Worm (Caenorhabditis elegans) whole organism, L4 larva: ENCODE measurements around the gene C56C10.9.

ENCODE experiments used
- D1046.2 ChIP-seq: fragments of 200-800 bp; sonication (Bioruptor generic); IDR thresholded peaks from 2 replicates; pipeline ENCODE4 v1.3.6; 2022; ENCODE audit warnings: missing genetic modification characterization, missing compliant biosample characterization
- F49E8.2 ChIP-seq: sonication (generic microtip); optimal IDR thresholded peaks from 2 replicates; lab custom pipeline; 2016; ENCODE audit warnings: missing compliant biosample characterization, mild to moderate bottlenecking, missing genetic modification characterization, borderline replicate concordance
- R02D3.7 ChIP-seq: fragments of 150-350 bp; sonication (generic microtip); optimal IDR thresholded peaks from 3 replicates; lab custom pipeline; 2014; ENCODE audit warnings: missing biosample characterization, missing genetic modification characterization
- T26A8.4 ChIP-seq: fragments of 200-800 bp; sonication (Bioruptor generic); IDR thresholded peaks from 2 replicates; pipeline ENCODE4 v1.3.6; 2022; ENCODE audit warnings: missing genetic modification characterization, missing compliant biosample characterization
- Y105C5A.15 ChIP-seq: fragments of 200-800 bp; sonication (Bioruptor generic); IDR thresholded peaks from 2 replicates; pipeline ENCODE4 v1.3.6; 2022; ENCODE audit warnings: missing genetic modification characterization, missing compliant biosample characterization
- ZK337.2 ChIP-seq: fragments of 200-800 bp; sonication (Bioruptor generic); IDR thresholded peaks from 2 replicates; pipeline ENCODE4 v1.3.6; 2022; ENCODE audit warnings: missing genetic modification reagents, missing genetic modification characterization, missing compliant biosample characterization
- aly-2 ChIP-seq: sonication (generic microtip); optimal IDR thresholded peaks from 2 replicates; lab custom pipeline; 2018; ENCODE audit warnings: missing biosample characterization, missing genetic modification characterization
- ama-1 ChIP-seq: fragments of 150-350 bp; optimal IDR thresholded peaks from 2 replicates; lab custom pipeline; 2014; ENCODE audit warnings: inconsistent platforms, mixed read lengths
- arid-1 ChIP-seq: fragments of 200-800 bp; sonication (Bioruptor generic); conservative IDR thresholded peaks from 2 replicates; pipeline ENCODE4 v1.3.6; 2022; ENCODE audit warnings: missing genetic modification reagents, missing genetic modification characterization, missing compliant biosample characterization
- attf-4 ChIP-seq: sonication (generic microtip); optimal IDR thresholded peaks from 3 replicates; lab custom pipeline; 2017; ENCODE audit warnings: missing biosample characterization, missing genetic modification characterization
- ceh-20 ChIP-seq: fragments of 200-800 bp; sonication (Bioruptor generic); IDR thresholded peaks from 2 replicates; pipeline ENCODE4 v1.3.6; 2022; ENCODE audit warnings: missing genetic modification reagents, missing genetic modification characterization, missing compliant biosample characterization
- ceh-32 ChIP-seq: sonication (generic microtip); optimal IDR thresholded peaks from 2 replicates; lab custom pipeline; 2016; ENCODE audit warnings: mild to moderate bottlenecking, missing genetic modification characterization, missing compliant biosample characterization; ENCODE audit not compliant: poor library complexity
- ceh-44 ChIP-seq: fragments of 200-800 bp; sonication (Bioruptor generic); IDR thresholded peaks from 2 replicates; pipeline ENCODE4 v1.3.6; 2022; ENCODE audit warnings: missing genetic modification reagents, missing genetic modification characterization, missing compliant biosample characterization
- ces-1 ChIP-seq: fragments of 150-350 bp; sonication (generic microtip); optimal IDR thresholded peaks from 4 replicates; lab custom pipeline; 2014; ENCODE audit warnings: missing biosample characterization, missing genetic modification reagents, missing genetic modification characterization
- ctbp-1 ChIP-seq: fragments of 200-800 bp; sonication (Bioruptor generic); IDR thresholded peaks from 2 replicates; pipeline ENCODE4 v1.3.6; 2022; ENCODE audit warnings: missing genetic modification reagents, missing genetic modification characterization, missing compliant biosample characterization
- daf-12 ChIP-seq: fragments of 150-350 bp; optimal IDR thresholded peaks from 2 replicates; lab custom pipeline; 2014; ENCODE audit warnings: missing biosample characterization, missing genetic modification reagents, missing genetic modification characterization
- daf-16 ChIP-seq, 3 experiments: sonication (generic microtip); optimal IDR thresholded peaks; 2 replicates each; lab custom pipeline; 2016 to 2017; ENCODE audit warnings: missing genetic modification characterization in 3 of 3, missing genetic modification reagents in 3 of 3, mild to moderate bottlenecking in 2 of 3, missing compliant biosample characterization in 2 of 3, missing biosample characterization in 1 of 3, moderate library complexity in 1 of 3
- dmd-6 ChIP-seq: fragments of 200-800 bp; sonication (Bioruptor generic); IDR thresholded peaks from 2 replicates; pipeline ENCODE4 v1.3.6; 2022; ENCODE audit warnings: missing genetic modification reagents, missing genetic modification characterization, missing compliant biosample characterization
- dmd-8 ChIP-seq: fragments of 200-800 bp; sonication (Bioruptor generic); IDR thresholded peaks from 2 replicates; pipeline ENCODE4 v1.3.6; 2022; ENCODE audit warnings: missing genetic modification characterization, missing compliant biosample characterization
- dpl-1 ChIP-seq: fragments of 150-350 bp; optimal IDR thresholded peaks from 2 replicates; lab custom pipeline; 2014; ENCODE audit warnings: missing biosample characterization, missing genetic modification reagents, missing genetic modification characterization
- duxl-1 ChIP-seq: sonication (generic microtip); optimal IDR thresholded peaks from 2 replicates; lab custom pipeline; 2016; ENCODE audit warnings: mild to moderate bottlenecking, missing genetic modification characterization, moderate library complexity, missing compliant biosample characterization; ENCODE audit not compliant: poor library complexity
- dve-1 ChIP-seq: sonication (generic microtip); optimal IDR thresholded peaks from 2 replicates; lab custom pipeline; 2017; ENCODE audit warnings: antibody characterized with exemption, mild to moderate bottlenecking, missing genetic modification characterization, missing compliant biosample characterization; ENCODE audit not compliant: insufficient read depth
- fkh-10 ChIP-seq: fragments of 150-350 bp; optimal IDR thresholded peaks from 2 replicates; lab custom pipeline; 2014; ENCODE audit warnings: missing biosample characterization, missing genetic modification reagents, missing genetic modification characterization
- gei-8 ChIP-seq: fragments of 200-800 bp; sonication (Bioruptor generic); optimal IDR thresholded peaks from 2 replicates; lab custom pipeline; 2018; ENCODE audit warnings: mild to moderate bottlenecking, missing genetic modification characterization, missing compliant biosample characterization
- hlh-11 ChIP-seq: fragments of 200-800 bp; sonication (Bioruptor generic); optimal IDR thresholded peaks from 2 replicates; lab custom pipeline; 2018; ENCODE audit warnings: mild to moderate bottlenecking, missing genetic modification characterization, missing compliant biosample characterization
- hlh-30 ChIP-seq: sonication (generic microtip); optimal IDR thresholded peaks from 2 replicates; lab custom pipeline; 2017; ENCODE audit warnings: antibody characterized with exemption, mild to moderate bottlenecking, missing genetic modification characterization, missing compliant biosample characterization; ENCODE audit not compliant: insufficient read depth
- jun-1 ChIP-seq: fragments of 150-350 bp; optimal IDR thresholded peaks from 2 replicates; lab custom pipeline; 2014; ENCODE audit warnings: missing biosample characterization, missing genetic modification reagents, missing genetic modification characterization
- lim-7 ChIP-seq: fragments of 200-800 bp; sonication (Bioruptor generic); IDR thresholded peaks from 2 replicates; pipeline ENCODE4 v1.3.6; 2022; ENCODE audit warnings: missing genetic modification characterization, missing compliant biosample characterization
- lin-15B ChIP-seq: fragments of 150-350 bp; sonication (generic microtip); optimal IDR thresholded peaks from 3 replicates; lab custom pipeline; 2014; ENCODE audit warnings: missing biosample characterization, missing genetic modification characterization
- lin-39 ChIP-seq: fragments of 150-350 bp; optimal IDR thresholded peaks from 2 replicates; lab custom pipeline; 2014; ENCODE audit warnings: missing biosample characterization, missing genetic modification reagents, missing genetic modification characterization
- madf-9 ChIP-seq: fragments of 200-800 bp; sonication (Bioruptor generic); conservative IDR thresholded peaks from 2 replicates; pipeline ENCODE4 v1.3.6; 2022; ENCODE audit warnings: missing genetic modification reagents, missing genetic modification characterization, missing compliant biosample characterization
- mdt-29 ChIP-seq: fragments of 200-800 bp; sonication (Bioruptor generic); IDR thresholded peaks from 2 replicates; pipeline ENCODE4 v1.3.6; 2022; ENCODE audit warnings: missing genetic modification reagents, missing genetic modification characterization, missing compliant biosample characterization
- mep-1 ChIP-seq: fragments of 150-350 bp; sonication (generic microtip); optimal IDR thresholded peaks from 3 replicates; lab custom pipeline; 2014; ENCODE audit warnings: missing biosample characterization, missing genetic modification characterization
- mes-2 ChIP-seq: sonication (generic microtip); optimal IDR thresholded peaks from 2 replicates; lab custom pipeline; 2016; ENCODE audit warnings: missing genotype, mild to moderate bottlenecking, missing genetic modification characterization, missing compliant biosample characterization; ENCODE audit not compliant: poor library complexity, severe bottlenecking
- nhr-10 ChIP-seq: fragments of 150-350 bp; optimal IDR thresholded peaks from 2 replicates; lab custom pipeline; 2014; ENCODE audit warnings: missing biosample characterization, missing genetic modification characterization
- nhr-111 ChIP-seq: fragments of 200-800 bp; sonication (Bioruptor generic); optimal IDR thresholded peaks from 2 replicates; lab custom pipeline; 2018; ENCODE audit warnings: mild to moderate bottlenecking, missing genetic modification characterization, missing compliant biosample characterization
- nhr-25 ChIP-seq: sonication (generic microtip); optimal IDR thresholded peaks from 2 replicates; lab custom pipeline; 2017; ENCODE audit warnings: missing genetic modification characterization, mild to moderate bottlenecking, missing compliant biosample characterization, antibody characterized with exemption, moderate library complexity, borderline replicate concordance; ENCODE audit not compliant: insufficient read depth
- nhr-28 ChIP-seq: fragments of 150-350 bp; optimal IDR thresholded peaks from 2 replicates; lab custom pipeline; 2014; ENCODE audit warnings: missing biosample characterization, missing genetic modification characterization
- nhr-41 ChIP-seq: fragments of 200-800 bp; sonication (Bioruptor generic); IDR thresholded peaks from 2 replicates; pipeline ENCODE4 v1.3.6; 2022; ENCODE audit warnings: missing genetic modification reagents, missing genetic modification characterization, missing compliant biosample characterization
- nhr-42 ChIP-seq: fragments of 200-800 bp; sonication (Bioruptor generic); IDR thresholded peaks from 2 replicates; pipeline ENCODE4 v1.3.6; 2022; ENCODE audit warnings: missing genetic modification characterization, missing compliant biosample characterization
- nhr-48 ChIP-seq: sonication (generic microtip); optimal IDR thresholded peaks from 2 replicates; lab custom pipeline; 2016; ENCODE audit warnings: mild to moderate bottlenecking, missing genetic modification characterization, missing compliant biosample characterization
- set-16 ChIP-seq: fragments of 200-800 bp; sonication (Bioruptor generic); IDR thresholded peaks from 2 replicates; pipeline ENCODE4 v1.3.6; 2022; ENCODE audit warnings: missing genetic modification reagents, missing genetic modification characterization, missing compliant biosample characterization
- skn-1 ChIP-seq: fragments of 150-350 bp; optimal IDR thresholded peaks from 2 replicates; lab custom pipeline; 2014; ENCODE audit warnings: missing biosample characterization, missing genetic modification characterization
- vab-7 ChIP-seq: fragments of 200-800 bp; sonication (Bioruptor generic); IDR thresholded peaks from 2 replicates; pipeline ENCODE4 v1.3.6; 2022; ENCODE audit warnings: missing genetic modification reagents, missing genetic modification characterization, missing compliant biosample characterization
- zip-11 ChIP-seq: fragments of 200-800 bp; sonication (Bioruptor generic); IDR thresholded peaks from 2 replicates; pipeline ENCODE4 v1.3.6; 2022; ENCODE audit warnings: missing genetic modification characterization, missing compliant biosample characterization
- zip-2 ChIP-seq: fragments of 150-350 bp; optimal IDR thresholded peaks from 2 replicates; lab custom pipeline; 2014; ENCODE audit warnings: missing biosample characterization, missing genetic modification characterization

Gene C56C10.9

DNA sequence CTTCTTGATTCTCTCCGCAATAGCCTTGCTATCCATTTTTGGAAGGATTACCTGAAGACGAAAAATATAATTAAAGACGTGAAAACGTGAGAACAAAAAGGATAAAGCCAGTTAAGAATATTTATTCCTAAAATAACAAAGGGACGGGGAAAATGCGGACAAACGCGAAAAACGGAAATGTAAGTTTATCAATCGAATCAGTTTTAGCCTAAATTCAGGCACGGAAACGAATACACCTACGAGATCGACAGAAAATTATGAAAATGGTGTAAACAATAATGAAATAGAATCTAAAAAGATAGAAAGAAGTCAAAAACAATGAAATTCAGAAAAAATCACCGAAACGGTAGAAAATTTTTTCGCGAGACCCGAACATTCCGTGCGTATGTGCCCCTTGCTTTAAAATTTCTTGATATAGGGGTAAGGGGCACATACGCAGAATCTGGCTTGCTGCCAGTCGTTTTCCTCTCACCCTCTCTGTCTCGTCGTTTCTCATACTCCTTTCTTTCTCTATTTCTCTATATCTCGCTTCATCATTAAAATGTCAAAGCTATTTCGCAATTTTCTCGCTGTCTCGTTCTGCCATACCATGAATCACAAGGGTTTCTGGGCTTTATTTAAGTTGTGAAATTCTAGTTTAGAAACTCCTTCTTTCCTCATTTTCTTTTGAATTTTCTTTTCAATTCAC lies 3.4 kb downstream of the C56C10.9 start, which contains the start of gene icd-1 (continued):
- TF ChIP-seq fkh-10 (GFP tag; lab: Kevin White, UChicago) (peak; percentile 78), lim-7 (GFP tag; lab: Robert Waterston, UW) (no peak), nhr-48 (peak; percentile 92), nhr-10 (tag; lab: Kevin White, UChicago) (peak; percentile 72), nhr-42 (peak; percentile 80; the same call in 1 of the 2 replicates), ama-1 (lab: Kevin White, UChicago) (no peak), nhr-111 (no peak), R02D3.7 (tag; lab: Kevin White, UChicago) (peak; percentile 10), nhr-28 (tag; lab: Kevin White, UChicago) (peak; percentile 90), ceh-44 (0 out of 2 replicates have a peak, but pooled peaks have one; percentile 30), skn-1 (tag; lab: Kevin White, UChicago) (no peak), dpl-1 (GFP tag; lab: Kevin White, UChicago) (peak; percentile 83), daf-16 (GFP tag; optimal IDR thresholded peaks at IDR 0.05; lab: Kevin White, UChicago) (peak; percentile 15 to 88), daf-16 (tag; optimal IDR thresholded peaks at IDR 0.05; lab: Kevin White, UChicago) (peak; percentile 57), mes-2 (tag; lab: Kevin White, UChicago) (peak; percentile 92), jun-1 (peak; percentile 79), D1046.2 (peak; percentile 58; the same call in 1 of the 2 replicates), nhr-25 (tag; lab: Kevin White, UChicago) (peak; percentile 91), lin-15B (peak; percentile 58), dve-1 (peak; percentile 98), gei-8 (peak; percentile 59), T26A8.4 (GFP tag; lab: Robert Waterston, UW) (peak; percentile 94)

- TF ChIP-seq daf-12 (tag; lab: Kevin White, UChicago) (no peak), hlh-11 (no peak), F49E8.2 (peak; percentile 64), ctbp-1 (GFP tag; lab: Robert Waterston, UW) (peak; percentile 39; the same call in 1 of the 2 replicates), attf-4 (no peak), zip-11 (GFP tag; lab: Robert Waterston, UW) (no peak; the same call in 1 of the 2 replicates), duxl-1 (tag; lab: Kevin White, UChicago) (no peak), gei-8 (no peak), ces-1 (no peak), zip-2 (tag; lab: Kevin White, UChicago) (no peak), arid-1 (peak; percentile 72), dmd-8 (no peak), skn-1 (tag; lab: Kevin White, UChicago) (no peak), lim-7 (GFP tag; lab: Robert Waterston, UW) (no peak), dmd-6 (GFP tag; lab: Robert Waterston, UW) (no peak), ceh-32 (tag; lab: Kevin White, UChicago) (no peak), hlh-30 (tag; lab: Kevin White, UChicago) (no peak), lin-15B (no peak), ama-1 (lab: Kevin White, UChicago) (peak; percentile 74), ceh-20 (GFP tag; lab: Robert Waterston, UW) (no peak), nhr-111 (peak; percentile 46), mep-1 (tag; lab: Kevin White, UChicago) (peak; percentile 30), aly-2 (tag; lab: Kevin White, UChicago) (no peak), mdt-29 (GFP tag; lab: Robert Waterston, UW) (no peak; the same call in 1 of the 2 replicates), lin-39 (tag; lab: Kevin White, UChicago) (no peak), madf-9 (GFP tag; lab: Robert Waterston, UW) (no peak), ZK337.2 (GFP tag; lab: Robert Waterston, UW) (no peak), set-16 (GFP tag; lab: Robert Waterston, UW) (no peak), vab-7 (no peak), dpl-1 (GFP tag; lab: Kevin White, UChicago) (no peak), T26A8.4 (GFP tag; lab: Robert Waterston, UW) (peak; percentile 40; the same call in 1 of the 2 replicates), nhr-41 (GFP tag; lab: Robert Waterston, UW) (no peak; the same call in 1 of the 2 replicates), R02D3.7 (tag; lab: Kevin White, UChicago) (no peak), Y105C5A.15 (GFP tag; lab: Robert Waterston, UW) (no peak)
Measured at ce11 chrII:6587264-6587870, 4.8 kb downstream of the C56C10.9 start, which contains the start of gene C56C10.7. Gene C56C10.7, minus strand, starts transcription at chrII:6587575.
